Worm (Caenorhabditis elegans) whole organism, dauer: ENCODE results near the gene gpx-4.

ENCODE experiments used
- unc-62 ChIP-seq: sonication (generic microtip); optimal IDR thresholded peaks from 2 replicates; lab custom pipeline; 2017; ENCODE audit warnings: missing biosample characterization, missing genetic modification reagents, missing genetic modification characterization

The gpx-4 gene

DNA sequence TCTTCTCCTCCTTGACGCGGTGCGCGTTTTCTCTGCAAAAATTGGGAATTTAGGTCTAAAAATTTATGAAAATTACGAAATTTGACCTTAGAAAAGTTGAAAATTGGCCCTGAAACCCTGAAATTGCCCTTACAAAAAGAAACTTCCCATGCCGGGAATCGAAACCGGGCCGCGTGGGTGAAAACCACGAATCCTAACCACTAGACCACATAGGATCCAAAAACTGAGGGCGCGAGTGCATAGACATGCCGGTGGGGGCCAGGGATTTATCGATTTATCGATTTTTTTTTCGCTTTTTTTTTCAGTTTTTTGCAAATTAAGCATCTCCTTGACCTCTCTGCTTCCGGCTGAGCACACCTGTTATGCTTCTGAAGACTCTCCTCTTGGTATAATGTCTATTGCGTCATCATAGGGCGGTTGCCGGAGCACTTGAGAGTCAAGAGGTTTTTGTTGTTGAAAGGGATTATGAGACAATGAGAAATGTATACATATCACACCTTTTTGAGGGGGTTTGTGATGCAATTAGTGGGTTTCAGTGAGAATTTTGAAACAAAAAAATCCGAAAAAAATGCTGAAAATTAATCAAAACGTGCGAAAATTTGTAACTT is 35.0 kb downstream of the gpx-4 start:
- TF ChIP-seq unc-62 (GFP tag; lab: Kevin White, UChicago): no peak

DNA sequence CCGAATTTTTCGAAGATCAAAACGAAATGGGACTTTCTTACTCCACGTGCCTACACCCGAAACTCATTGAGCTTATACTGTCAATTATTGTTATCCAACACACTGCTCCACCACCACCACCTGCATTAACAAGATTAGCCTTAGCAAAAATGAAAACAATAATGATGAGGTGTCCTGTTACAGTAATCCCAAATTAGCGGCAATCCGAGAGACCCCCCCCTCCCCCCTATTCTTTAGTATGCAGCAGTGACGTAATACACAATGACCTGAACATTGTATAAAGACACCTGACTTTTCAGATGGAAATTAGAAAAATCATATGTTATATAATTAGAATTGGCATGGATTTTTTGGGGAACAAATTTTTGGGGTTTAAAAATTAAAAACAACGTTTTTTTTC is 39.8 kb downstream of the gpx-4 start:
- no peak for TF ChIP-seq unc-62 (GFP tag; lab: Kevin White, UChicago)

DNA sequence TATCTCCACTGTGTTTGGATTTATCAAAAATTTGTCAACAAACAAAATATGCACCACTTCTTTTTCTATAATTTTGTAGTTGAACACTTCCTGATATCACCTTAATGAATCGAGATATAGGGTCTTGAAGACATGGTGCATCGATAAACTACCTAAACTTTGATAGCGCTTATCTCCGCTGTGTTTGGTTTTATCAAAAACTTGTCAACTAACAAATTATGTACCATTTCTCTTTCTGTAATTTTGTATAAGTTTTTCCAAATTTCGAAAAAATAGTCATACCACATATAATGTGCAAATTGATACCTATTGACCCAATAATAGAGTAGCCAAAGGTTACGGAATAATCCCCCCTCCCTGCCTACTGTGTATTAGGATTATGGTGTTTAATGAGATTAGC is 44.7 kb downstream of the gpx-4 start:
- TF ChIP-seq unc-62 (GFP tag; lab: Kevin White, UChicago): no peak

DNA sequence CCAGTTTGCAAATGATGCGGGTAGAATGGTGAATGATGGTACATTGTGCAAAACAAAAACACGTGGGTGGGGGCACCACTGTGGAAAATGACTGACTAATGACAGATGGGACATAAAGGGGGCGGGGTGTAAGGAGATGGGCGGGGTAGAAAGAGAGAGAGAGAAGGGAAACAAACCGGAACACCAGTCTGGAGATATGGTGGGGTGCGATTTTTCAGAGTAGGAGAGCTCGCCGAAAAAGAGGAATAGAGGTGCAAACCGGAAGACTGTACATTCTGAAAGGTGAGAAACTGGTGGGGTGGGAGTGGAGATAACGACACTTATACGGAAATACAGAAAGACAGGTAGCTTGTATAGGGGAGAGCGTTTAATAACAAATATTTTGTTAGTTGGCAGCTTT is 46.6 kb downstream of the gpx-4 start, which contains the start of gene ngn-1:
Gene ngn-1 (minus strand): TSS at position 101 of the 400 bp plus-strand sequence.
- TF ChIP-seq unc-62 (GFP tag; lab: Kevin White, UChicago): no peak
